Fruit fly (Drosophila melanogaster) whole organism, wandering third instar larva: Measurements from ENCODE around the gene CG11409.
A peak's percentile ranks its signal among the peaks of the same experiment; 100 is the strongest.

ENCODE experiments used
- GATAd ChIP-seq: sonication (Bioruptor generic); optimal IDR thresholded peaks from 2 replicates; lab custom pipeline; 2016; ENCODE audit warnings: missing biosample characterization, missing genetic modification characterization
- Mio ChIP-seq: sonication (Bioruptor generic); optimal IDR thresholded peaks from 2 replicates; lab custom pipeline; 2016; ENCODE audit warnings: missing biosample characterization, missing genetic modification characterization
- Myc ChIP-seq: fragments of >200 bp; optimal IDR thresholded peaks from 2 replicates; lab custom pipeline; 2017
- N ChIP-seq: fragments of >200 bp; optimal IDR thresholded peaks from 2 replicates; lab custom pipeline; 2018; ENCODE audit warnings: missing biosample characterization, missing external identifiers, missing genetic modification characterization
- Rel ChIP-seq, 2 experiments: fragments of 200-800 bp; sonication (Bioruptor generic) in 1 of 2; optimal IDR thresholded peaks; 2 replicates in 1 of 2; 3 replicates in 1 of 2; lab custom pipeline; 2016 to 2019; ENCODE audit warnings: mild to moderate bottlenecking in 2 of 2, missing biosample characterization in 2 of 2, missing genetic modification characterization in 2 of 2, moderate library complexity in 1 of 2
- brk ChIP-seq: fragments of 200-800 bp; sonication (Bioruptor generic); optimal IDR thresholded peaks from 2 replicates; lab custom pipeline; 2016; ENCODE audit warnings: missing biosample characterization, mild to moderate bottlenecking, missing genetic modification characterization
- lola ChIP-seq: fragments of >200 bp; optimal IDR thresholded peaks from 2 replicates; lab custom pipeline; 2017; ENCODE audit warnings: missing biosample characterization, missing genetic modification characterization
- psq ChIP-seq: fragments of 200-800 bp; sonication (Bioruptor generic); optimal IDR thresholded peaks from 3 replicates; lab custom pipeline; 2017; ENCODE audit warnings: missing biosample characterization, mild to moderate bottlenecking, missing genetic modification characterization, moderate library complexity

DNA sequence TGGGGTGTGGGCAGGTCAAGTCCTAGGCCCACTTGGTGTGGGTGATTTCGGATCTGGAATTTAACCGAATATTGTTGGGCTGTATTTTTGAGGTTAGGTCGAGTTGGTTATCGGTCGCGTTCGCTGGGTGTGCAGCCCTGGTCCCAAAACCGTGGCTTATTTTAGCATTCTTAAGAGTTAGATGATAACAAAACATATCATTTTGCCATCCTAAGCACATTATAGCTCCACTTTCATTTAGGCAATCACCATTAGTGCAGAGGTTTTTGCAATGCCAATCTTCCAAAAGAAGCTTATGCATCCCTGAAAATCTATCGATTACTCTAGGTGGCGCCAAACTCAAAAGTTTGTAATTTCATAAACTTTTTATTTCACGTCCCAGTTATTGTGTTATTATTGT, 7.9 kb upstream of the CG11409 start, which contains the start of gene MTPAP:
- TF ChIP-seq brk (GFP tag; lab: Kevin White, UChicago) (no peak), GATAd (no peak), lola (GFP tag; lab: Kevin White, UChicago) (no peak), N (no peak), Rel (GFP tag; optimal IDR thresholded peaks at IDR 0.05; lab: Kevin White, UChicago) (no peak), Rel (tag; optimal IDR thresholded peaks at IDR 0.05; lab: Kevin White, UChicago) (no peak), Mio (GFP tag; lab: Kevin White, UChicago) (no peak), psq (no peak), Myc (peak; percentile 51)
